Worm (Caenorhabditis elegans) whole organism, early embryonic: ENCODE measurements around the gene Y57G7A.6.
"Not testable (repeated sequence)": the region's sequence is repeated elsewhere in the genome, so short reads cannot be mapped to it uniquely, and the experiment has no call there.

Experiments used
- B0310.2 ChIP-seq: sonication (generic microtip); optimal IDR thresholded peaks from 2 replicates; lab custom pipeline; 2016; ENCODE audit warnings: mild to moderate bottlenecking, missing genetic modification characterization, missing compliant biosample characterization
- F13C5.2 ChIP-seq: sonication (generic microtip); optimal IDR thresholded peaks from 2 replicates; lab custom pipeline; 2017; ENCODE audit warnings: mild to moderate bottlenecking, missing genetic modification characterization, inconsistent platforms, missing compliant biosample characterization
- aly-1 ChIP-seq: sonication (generic microtip); optimal IDR thresholded peaks from 2 replicates; lab custom pipeline; 2016; ENCODE audit warnings: missing genetic modification characterization, missing compliant biosample characterization
- ama-1 ChIP-seq: fragments of 150-350 bp; optimal IDR thresholded peaks from 2 replicates; lab custom pipeline; 2014
- ceh-13 ChIP-seq: fragments of 200-800 bp; sonication (Bioruptor generic); optimal IDR thresholded peaks from 2 replicates; lab custom pipeline; 2018; ENCODE audit warnings: mild to moderate bottlenecking, missing genetic modification characterization, missing compliant biosample characterization
- ceh-36 ChIP-seq: sonication (generic microtip); optimal IDR thresholded peaks from 2 replicates; lab custom pipeline; 2016; ENCODE audit warnings: missing genetic modification characterization, inconsistent platforms, missing compliant biosample characterization
- ets-7 ChIP-seq: sonication (generic microtip); optimal IDR thresholded peaks from 2 replicates; lab custom pipeline; 2016; ENCODE audit warnings: missing genotype, missing genetic modification characterization, missing compliant biosample characterization
- flt-1 ChIP-seq: fragments of 200-800 bp; sonication (Bioruptor generic); IDR thresholded peaks from 2 replicates; pipeline ENCODE4 v1.3.6; 2022; ENCODE audit warnings: missing genetic modification characterization, missing compliant biosample characterization
- hmbx-1 ChIP-seq: sonication (generic microtip); optimal IDR thresholded peaks from 2 replicates; lab custom pipeline; 2016; ENCODE audit warnings: mild to moderate bottlenecking, missing genetic modification characterization, missing compliant biosample characterization
- hmg-4 ChIP-seq: fragments of 200-800 bp; sonication (Bioruptor generic); optimal IDR thresholded peaks from 2 replicates; lab custom pipeline; 2018; ENCODE audit warnings: mild to moderate bottlenecking, missing genetic modification characterization, missing compliant biosample characterization
- hnd-1 ChIP-seq: sonication (generic microtip); optimal IDR thresholded peaks from 2 replicates; lab custom pipeline; 2016; ENCODE audit warnings: missing genetic modification characterization, missing compliant biosample characterization
- pes-1 ChIP-seq: fragments of 200-800 bp; sonication (Bioruptor generic); IDR thresholded peaks from 2 replicates; pipeline ENCODE4 v1.3.6; 2022; ENCODE audit warnings: missing genetic modification reagents, missing genetic modification characterization, missing compliant biosample characterization
- scrt-1 ChIP-seq: fragments of 200-800 bp; sonication (Bioruptor generic); IDR thresholded peaks from 2 replicates; pipeline ENCODE4 v1.3.6; 2022; ENCODE audit warnings: missing genetic modification characterization, missing compliant biosample characterization
- sea-1 ChIP-seq: fragments of 200-800 bp; sonication (Bioruptor generic); conservative IDR thresholded peaks from 2 replicates; pipeline ENCODE4 v1.3.6; 2022; ENCODE audit warnings: missing genetic modification characterization, missing compliant biosample characterization
- tbx-11 ChIP-seq: fragments of 200-800 bp; sonication (Bioruptor generic); IDR thresholded peaks from 2 replicates; pipeline ENCODE4 v1.3.6; 2022; ENCODE audit warnings: missing genetic modification characterization, missing compliant biosample characterization
- tbx-37 ChIP-seq: fragments of 200-800 bp; sonication (Bioruptor generic); conservative IDR thresholded peaks from 2 replicates; pipeline ENCODE4 v1.3.6; 2022; ENCODE audit warnings: missing genetic modification reagents, missing genetic modification characterization, missing compliant biosample characterization
- tra-4 ChIP-seq: sonication (generic microtip); optimal IDR thresholded peaks from 2 replicates; lab custom pipeline; 2017; ENCODE audit warnings: missing genetic modification characterization, missing compliant biosample characterization

Gene Y57G7A.6

ce11 chrII:1298169-1298568, 12.8 kb upstream of the Y57G7A.6 start, which contains the start of gene Y57G7A.1:
TSS of gene Y57G7A.1 (plus strand) at chrII:1298469.
- TF ChIP-seq B0310.2 (tag; lab: Kevin White, UChicago) (no peak), ama-1 (lab: Kevin White, UChicago) (no peak), hmg-4 (no peak), ceh-13 (GFP tag; lab: Kevin White, UChicago) (no peak), tra-4 (no peak), ceh-36 (tag; lab: Kevin White, UChicago) (no peak), hmbx-1 (no peak), aly-1 (no peak)

DNA sequence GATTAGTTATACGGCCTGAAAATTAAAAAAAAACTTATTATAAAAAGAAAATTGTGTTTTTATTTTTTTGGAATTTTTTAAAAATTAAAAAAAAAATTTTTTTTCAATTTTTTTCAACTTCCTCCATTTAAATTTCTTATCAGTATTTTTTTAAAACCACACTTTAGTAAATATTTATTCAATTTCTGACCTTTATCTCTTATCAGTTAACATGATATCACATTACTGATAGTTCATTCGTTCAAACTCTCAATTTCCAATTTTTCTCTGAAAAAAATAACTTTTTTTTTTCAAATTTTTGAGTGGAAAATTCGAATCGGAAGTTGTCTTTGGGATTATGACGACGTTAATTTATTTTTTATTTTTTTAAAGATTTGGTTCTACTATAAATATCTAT, 12.3 kb upstream of the Y57G7A.6 start:
- TF ChIP-seq tbx-11 (GFP tag; lab: Robert Waterston, UW) = no peak
- no peak for TF ChIP-seq B0310.2 (tag; lab: Kevin White, UChicago)
- TF ChIP-seq hmg-4 = no peak
- TF ChIP-seq flt-1 (GFP tag; lab: Robert Waterston, UW) = no peak
- no peak for TF ChIP-seq aly-1
- no peak for TF ChIP-seq F13C5.2
- no peak for TF ChIP-seq tbx-37 (GFP tag; lab: Robert Waterston, UW)
- TF ChIP-seq pes-1 (GFP tag; lab: Robert Waterston, UW) = no peak
- no peak for TF ChIP-seq tra-4
- TF ChIP-seq hnd-1 (tag; lab: Kevin White, UChicago) = no peak
- TF ChIP-seq hmbx-1 = no peak
- no peak for TF ChIP-seq ceh-36 (tag; lab: Kevin White, UChicago)
- no peak for TF ChIP-seq ceh-13 (GFP tag; lab: Kevin White, UChicago)
- TF ChIP-seq sea-1 = no peak
- no peak for TF ChIP-seq scrt-1 (GFP tag; lab: Robert Waterston, UW)
- no peak for TF ChIP-seq ets-7
- no peak for TF ChIP-seq ama-1 (lab: Kevin White, UChicago)

ce11 chrII:1297044-1297696, 11.8 kb upstream of the Y57G7A.6 start:
- TF ChIP-seq hmg-4 (no peak), hmbx-1 (no peak), aly-1 (no peak), tbx-37 (GFP tag; lab: Robert Waterston, UW) (no peak), tra-4 (no peak), tbx-11 (GFP tag; lab: Robert Waterston, UW) (no peak), B0310.2 (tag; lab: Kevin White, UChicago) (no peak), ets-7 (no peak), ceh-36 (tag; lab: Kevin White, UChicago) (no peak), pes-1 (GFP tag; lab: Robert Waterston, UW) (no peak), flt-1 (GFP tag; lab: Robert Waterston, UW) (no peak), sea-1 (no peak), ceh-13 (GFP tag; lab: Kevin White, UChicago) (no peak), ama-1 (lab: Kevin White, UChicago) (no peak), hnd-1 (tag; lab: Kevin White, UChicago) (no peak)

DNA sequence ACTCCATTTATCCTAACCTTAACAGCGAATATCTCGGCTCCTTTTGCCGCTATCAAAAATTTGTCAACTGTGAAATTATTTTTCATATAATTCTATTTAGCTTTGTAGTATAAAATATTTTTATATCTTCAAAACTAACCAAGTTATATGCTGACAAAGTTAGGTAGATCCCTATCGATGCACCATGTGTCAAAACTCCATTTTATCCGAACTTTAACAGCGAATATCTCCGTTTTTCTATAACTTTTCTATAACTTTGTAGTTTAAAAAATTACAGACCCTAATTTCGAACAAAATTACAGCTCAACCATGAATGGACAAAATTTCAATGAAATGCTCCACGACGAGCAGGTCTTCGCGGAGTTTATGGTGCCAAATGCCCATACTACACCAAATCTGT, 10.4 kb upstream of the Y57G7A.6 start, which contains the start of gene Y57G7A.2:
Gene Y57G7A.2 (plus strand): TSS at position 301 of the 400 bp plus-strand sequence.
- TF ChIP-seq flt-1 (GFP tag; lab: Robert Waterston, UW) (no peak), B0310.2 (tag; lab: Kevin White, UChicago) (no peak), hmbx-1 (no peak), ceh-13 (GFP tag; lab: Kevin White, UChicago) (no peak), scrt-1 (GFP tag; lab: Robert Waterston, UW) (no peak), sea-1 (no peak), tra-4 (no peak), aly-1 (no peak), ama-1 (lab: Kevin White, UChicago) (no peak), tbx-11 (GFP tag; lab: Robert Waterston, UW) (no peak), F13C5.2 (no peak), pes-1 (GFP tag; lab: Robert Waterston, UW) (no peak), ets-7 (no peak), tbx-37 (GFP tag; lab: Robert Waterston, UW) (no peak), hmg-4 (no peak), ceh-36 (tag; lab: Kevin White, UChicago) (no peak), hnd-1 (tag; lab: Kevin White, UChicago) (no peak)

DNA sequence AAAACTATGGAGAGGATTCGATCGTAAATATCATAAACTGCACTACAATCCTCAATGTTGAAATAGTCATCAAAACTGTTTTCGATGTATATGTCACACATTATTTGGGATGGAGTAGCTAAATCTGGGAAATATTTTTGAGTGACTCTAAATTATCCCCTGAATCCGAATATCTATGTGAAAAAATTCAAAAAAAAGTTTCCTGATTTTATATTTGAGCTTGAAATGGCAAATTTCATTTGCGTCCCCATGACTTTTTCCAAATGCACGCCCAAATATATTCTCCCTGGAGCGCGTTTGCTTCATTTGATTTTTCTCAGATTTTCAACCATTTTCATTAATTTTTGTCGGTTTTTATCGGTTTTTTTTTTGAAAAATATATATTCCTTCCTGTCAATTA, 7.7 kb upstream of the Y57G7A.6 start, which contains the start of gene srz-64:
Gene srz-64 (minus strand): TSS at position 101 of the 400 bp plus-strand sequence.
- TF ChIP-seq ama-1 (lab: Kevin White, UChicago) (no peak), aly-1 (no peak), sea-1 (no peak), B0310.2 (tag; lab: Kevin White, UChicago) (no peak), hmg-4 (no peak), ceh-13 (GFP tag; lab: Kevin White, UChicago) (no peak), hmbx-1 (no peak), pes-1 (GFP tag; lab: Robert Waterston, UW) (no peak), tbx-37 (GFP tag; lab: Robert Waterston, UW) (no peak), F13C5.2 (no peak), tra-4 (no peak), tbx-11 (GFP tag; lab: Robert Waterston, UW) (no peak), flt-1 (GFP tag; lab: Robert Waterston, UW) (no peak), ceh-36 (tag; lab: Kevin White, UChicago) (no peak), ets-7 (no peak), hnd-1 (tag; lab: Kevin White, UChicago) (no peak)

DNA sequence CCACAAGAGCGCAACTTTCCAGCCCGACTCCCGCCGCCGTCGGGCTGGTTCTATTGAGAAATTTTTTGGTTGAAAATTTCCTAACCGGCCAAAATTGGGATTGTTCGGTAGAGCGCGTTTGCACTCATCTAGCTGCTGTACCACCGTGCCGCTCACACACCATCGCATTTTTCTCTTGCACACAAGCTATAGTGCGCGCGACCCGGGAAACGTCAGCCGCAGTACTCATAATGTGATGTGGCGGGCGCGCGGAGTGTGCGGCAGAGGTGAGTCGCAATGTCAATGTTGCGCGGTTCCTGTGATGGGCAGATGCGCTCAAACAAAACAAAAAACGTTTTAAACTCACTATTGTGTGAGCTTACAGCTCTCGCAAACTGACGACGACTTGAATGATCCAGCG, 429 bp downstream of the Y57G7A.6 start:
- no peak for TF ChIP-seq B0310.2 (tag; lab: Kevin White, UChicago)
- no peak for TF ChIP-seq ceh-13 (GFP tag; lab: Kevin White, UChicago)
- no peak for TF ChIP-seq scrt-1 (GFP tag; lab: Robert Waterston, UW)
- no peak for TF ChIP-seq ceh-36 (tag; lab: Kevin White, UChicago)
- TF ChIP-seq tbx-11 (GFP tag; lab: Robert Waterston, UW) = no peak
- no peak for TF ChIP-seq hmg-4
- TF ChIP-seq sea-1 = no peak
- no peak for TF ChIP-seq hmbx-1
- TF ChIP-seq hnd-1 (tag; lab: Kevin White, UChicago) = no peak
- TF ChIP-seq tra-4 = no peak
- TF ChIP-seq aly-1 = no peak
- TF ChIP-seq flt-1 (GFP tag; lab: Robert Waterston, UW) = no peak
- TF ChIP-seq F13C5.2 = no peak
- no peak for TF ChIP-seq pes-1 (GFP tag; lab: Robert Waterston, UW)
- no peak for TF ChIP-seq ama-1 (lab: Kevin White, UChicago)
- no peak for TF ChIP-seq tbx-37 (GFP tag; lab: Robert Waterston, UW)
- no peak for TF ChIP-seq ets-7

ce11 chrII:1278350-1278749, 7.1 kb downstream of the Y57G7A.6 start, which contains the start of gene srz-63:
TSS of gene srz-63 (plus strand) at chrII:1278650.
- TF ChIP-seq tbx-37 (GFP tag; lab: Robert Waterston, UW); hmbx-1; B0310.2 (tag; lab: Kevin White, UChicago): not testable (repeated sequence)
